Fruit fly (Drosophila melanogaster) whole organism, prepupa: ENCODE data around the gene Vps26.

ENCODE experiments used
- Blimp-1 ChIP-seq: fragments of 200-800 bp; sonication (Bioruptor generic); optimal IDR thresholded peaks from 3 replicates; lab custom pipeline; 2017; ENCODE audit warnings: missing biosample characterization, missing genetic modification characterization, mild to moderate bottlenecking, moderate library complexity, missing genetic modification reagents
- CG10631 ChIP-seq: fragments of 200-800 bp; sonication (Bioruptor generic); optimal IDR thresholded peaks from 2 replicates; lab custom pipeline; 2016; ENCODE audit warnings: missing biosample characterization, missing genetic modification characterization
- CG10669 ChIP-seq: fragments of 200-800 bp; sonication (Bioruptor generic); optimal IDR thresholded peaks from 3 replicates; lab custom pipeline; 2018; ENCODE audit warnings: missing biosample characterization, mild to moderate bottlenecking, missing genetic modification characterization, moderate library complexity
- CG11294 ChIP-seq: fragments of 200-800 bp; sonication (Bioruptor generic); IDR thresholded peaks from 2 replicates; pipeline ENCODE4 v1.3.6; 2022; ENCODE audit warnings: missing biosample characterization, missing genetic modification characterization
- CG11762 ChIP-seq: fragments of 200-800 bp; sonication (Bioruptor generic); optimal IDR thresholded peaks from 3 replicates; lab custom pipeline; 2016; ENCODE audit warnings: missing biosample characterization, missing genetic modification characterization; ENCODE audit not compliant: insufficient read depth
- CG11902 ChIP-seq: fragments of 200-800 bp; sonication (Bioruptor generic); optimal IDR thresholded peaks from 3 replicates; lab custom pipeline; 2016; ENCODE audit warnings: missing biosample characterization, missing genetic modification characterization
- CG15336 ChIP-seq: fragments of 200-800 bp; sonication (Bioruptor generic); IDR thresholded peaks from 2 replicates; pipeline ENCODE4 v1.3.6; 2022; ENCODE audit warnings: missing biosample characterization, missing genetic modification characterization
- CG1621 ChIP-seq: fragments of 200-800 bp; sonication (Bioruptor generic); optimal IDR thresholded peaks from 3 replicates; lab custom pipeline; 2018; ENCODE audit warnings: missing biosample characterization, mild to moderate bottlenecking, missing genetic modification characterization
- CG31627 ChIP-seq: fragments of 200-800 bp; sonication (Bioruptor generic); optimal IDR thresholded peaks from 3 replicates; lab custom pipeline; 2016; ENCODE audit warnings: missing biosample characterization, missing genetic modification characterization
- CG32006 ChIP-seq: fragments of 200-800 bp; sonication (Bioruptor generic); optimal IDR thresholded peaks from 3 replicates; lab custom pipeline; 2017; ENCODE audit warnings: missing biosample characterization, mild to moderate bottlenecking, missing genetic modification characterization
- CG34406 ChIP-seq: fragments of 200-800 bp; sonication (Bioruptor generic); optimal IDR thresholded peaks from 3 replicates; lab custom pipeline; 2016; ENCODE audit warnings: missing biosample characterization, missing genetic modification characterization
- CG3919 ChIP-seq: fragments of 200-800 bp; sonication (Bioruptor generic); optimal IDR thresholded peaks from 3 replicates; lab custom pipeline; 2016; ENCODE audit warnings: missing biosample characterization, missing genetic modification characterization
- CG6163 ChIP-seq: fragments of 200-800 bp; sonication (Bioruptor generic); IDR thresholded peaks from 3 replicates; pipeline ENCODE4 v1.3.6; 2022; ENCODE audit warnings: missing biosample characterization, missing genetic modification characterization
- CG6276 ChIP-seq: fragments of 200-800 bp; sonication (Bioruptor generic); optimal IDR thresholded peaks from 2 replicates; lab custom pipeline; 2017; ENCODE audit warnings: missing biosample characterization, mild to moderate bottlenecking, missing genetic modification characterization
- CG6792 ChIP-seq: fragments of 200-800 bp; sonication (Bioruptor generic); optimal IDR thresholded peaks from 3 replicates; lab custom pipeline; 2016; ENCODE audit warnings: missing biosample characterization, missing genetic modification characterization
- CG6808 ChIP-seq: fragments of 200-800 bp; sonication (Bioruptor generic); optimal IDR thresholded peaks from 3 replicates; lab custom pipeline; 2017; ENCODE audit warnings: missing biosample characterization, missing genetic modification characterization, mild to moderate bottlenecking, moderate library complexity, missing genetic modification reagents
- CG6854 ChIP-seq: fragments of 200-800 bp; sonication (Bioruptor generic); optimal IDR thresholded peaks from 2 replicates; lab custom pipeline; 2017; ENCODE audit warnings: missing biosample characterization, mild to moderate bottlenecking, missing genetic modification characterization
- CG7368 ChIP-seq: fragments of 200-800 bp; sonication (Bioruptor generic); optimal IDR thresholded peaks from 3 replicates; lab custom pipeline; 2016; ENCODE audit warnings: missing biosample characterization, missing genetic modification characterization
- CG8319 ChIP-seq: fragments of 200-800 bp; sonication (Bioruptor generic); optimal IDR thresholded peaks from 3 replicates; lab custom pipeline; 2016; ENCODE audit warnings: missing biosample characterization, missing genetic modification characterization
- CG9139 ChIP-seq: fragments of 200-800 bp; sonication (Bioruptor generic); optimal IDR thresholded peaks from 3 replicates; lab custom pipeline; 2017; ENCODE audit warnings: missing biosample characterization, mild to moderate bottlenecking, missing genetic modification characterization
- Eip78C ChIP-seq: fragments of 200-800 bp; sonication (Bioruptor generic); peaks from one replicate; lab custom pipeline; 2016; ENCODE audit warnings: missing biosample characterization, missing genetic modification characterization
- Ets96B ChIP-seq: fragments of 200-800 bp; optimal IDR thresholded peaks from 2 replicates; lab custom pipeline; 2019; ENCODE audit warnings: missing biosample characterization, mild to moderate bottlenecking, missing genetic modification characterization, moderate library complexity
- Gug ChIP-seq: fragments of 200-800 bp; sonication (Bioruptor generic); IDR thresholded peaks from 2 replicates; pipeline ENCODE4 v1.3.6; 2022; ENCODE audit warnings: missing biosample characterization, missing genetic modification characterization
- Hr39 ChIP-seq: fragments of 200-800 bp; sonication (Bioruptor generic); optimal IDR thresholded peaks from 2 replicates; lab custom pipeline; 2016; ENCODE audit warnings: missing biosample characterization, missing genetic modification characterization
- Hr4 ChIP-seq: fragments of 200-800 bp; sonication (Bioruptor generic); optimal IDR thresholded peaks from 3 replicates; lab custom pipeline; 2016; ENCODE audit warnings: missing biosample characterization, missing genetic modification characterization
- Lpt ChIP-seq: fragments of 200-800 bp; sonication (Bioruptor generic); optimal IDR thresholded peaks from 3 replicates; lab custom pipeline; 2016; ENCODE audit warnings: missing biosample characterization, missing genetic modification characterization
- OdsH ChIP-seq: fragments of 200-800 bp; sonication (Bioruptor generic); optimal IDR thresholded peaks from 3 replicates; lab custom pipeline; 2016; ENCODE audit warnings: missing biosample characterization, missing genetic modification characterization
- Sox102F ChIP-seq: fragments of 200-800 bp; sonication (Bioruptor generic); optimal IDR thresholded peaks from 2 replicates; lab custom pipeline; 2016; ENCODE audit warnings: missing biosample characterization, mild to moderate bottlenecking, missing genetic modification characterization
- Sox14 ChIP-seq: fragments of 200-800 bp; sonication (Bioruptor generic); optimal IDR thresholded peaks from 3 replicates; lab custom pipeline; 2016; ENCODE audit warnings: missing biosample characterization, missing genetic modification characterization
- Sox15 ChIP-seq: fragments of 200-800 bp; sonication (Bioruptor generic); optimal IDR thresholded peaks from 3 replicates; lab custom pipeline; 2016; ENCODE audit warnings: missing biosample characterization, missing genetic modification characterization
- achi ChIP-seq: fragments of 200-800 bp; sonication (Bioruptor generic); optimal IDR thresholded peaks from 3 replicates; lab custom pipeline; 2016; ENCODE audit warnings: missing biosample characterization, missing genetic modification characterization
- acj6 ChIP-seq: fragments of 200-800 bp; sonication (Bioruptor generic); optimal IDR thresholded peaks from 3 replicates; lab custom pipeline; 2016; ENCODE audit warnings: missing biosample characterization, missing genetic modification characterization
- cyc ChIP-seq: fragments of 200-800 bp; sonication (Bioruptor generic); optimal IDR thresholded peaks from 3 replicates; lab custom pipeline; 2016; ENCODE audit warnings: missing biosample characterization, missing genetic modification characterization
- dac ChIP-seq: fragments of 200-800 bp; sonication (Bioruptor generic); optimal IDR thresholded peaks from 2 replicates; lab custom pipeline; 2017; ENCODE audit warnings: missing biosample characterization, mild to moderate bottlenecking, missing genetic modification characterization
- dsx ChIP-seq: fragments of 200-800 bp; optimal IDR thresholded peaks from 3 replicates; lab custom pipeline; 2019; ENCODE audit warnings: missing biosample characterization, mild to moderate bottlenecking, missing genetic modification characterization, moderate library complexity; ENCODE audit not compliant: poor library complexity, severe bottlenecking
- eg ChIP-seq: fragments of 200-800 bp; sonication (Bioruptor generic); IDR thresholded peaks from 3 replicates; pipeline ENCODE4 v1.3.6; 2022; ENCODE audit warnings: missing biosample characterization, missing genetic modification characterization
- esn ChIP-seq: fragments of 200-800 bp; sonication (Bioruptor generic); optimal IDR thresholded peaks from 2 replicates; lab custom pipeline; 2016; ENCODE audit warnings: missing biosample characterization, mild to moderate bottlenecking, missing genetic modification characterization, moderate library complexity
- fd59A ChIP-seq: fragments of 200-800 bp; sonication (Bioruptor generic); optimal IDR thresholded peaks from 2 replicates; lab custom pipeline; 2017; ENCODE audit warnings: missing biosample characterization, mild to moderate bottlenecking, missing genetic modification characterization, missing genetic modification reagents
- fd85E ChIP-seq: fragments of 200-800 bp; sonication (Bioruptor generic); optimal IDR thresholded peaks from 3 replicates; lab custom pipeline; 2016; ENCODE audit warnings: missing biosample characterization, missing genetic modification characterization
- net ChIP-seq: fragments of 200-800 bp; sonication (Bioruptor generic); optimal IDR thresholded peaks from 3 replicates; lab custom pipeline; 2016; ENCODE audit warnings: missing biosample characterization, missing genetic modification characterization
- pdm3 ChIP-seq: fragments of 200-800 bp; sonication (Bioruptor generic); optimal IDR thresholded peaks from 3 replicates; lab custom pipeline; 2016; ENCODE audit warnings: missing biosample characterization, missing genetic modification characterization
- salr ChIP-seq, 2 experiments: fragments of 200-800 bp; sonication (Bioruptor generic); optimal IDR thresholded peaks; 3 replicates each; lab custom pipeline; 2016 to 2018; ENCODE audit warnings: missing biosample characterization in 2 of 2, missing genetic modification characterization in 2 of 2, mild to moderate bottlenecking in 1 of 2
- spab ChIP-seq: fragments of 200-800 bp; sonication (Bioruptor generic); optimal IDR thresholded peaks from 2 replicates; lab custom pipeline; 2017; ENCODE audit warnings: missing biosample characterization, mild to moderate bottlenecking, missing genetic modification characterization, missing genetic modification reagents
- ss ChIP-seq, 2 experiments: fragments of 200-800 bp; sonication (Bioruptor generic); optimal IDR thresholded peaks; 2 replicates in 1 of 2; 3 replicates in 1 of 2; lab custom pipeline; 2017 to 2018; ENCODE audit warnings: mild to moderate bottlenecking in 2 of 2, missing biosample characterization in 2 of 2, missing genetic modification characterization in 2 of 2, moderate library complexity in 1 of 2
- svp ChIP-seq: fragments of 200-800 bp; sonication (Bioruptor generic); peaks from one replicate; lab custom pipeline; 2016; ENCODE audit warnings: missing biosample characterization, missing genetic modification characterization
- vri ChIP-seq: fragments of 200-800 bp; sonication (Bioruptor generic); optimal IDR thresholded peaks from 3 replicates; lab custom pipeline; 2016; ENCODE audit warnings: missing biosample characterization, mild to moderate bottlenecking, missing genetic modification characterization

Vps26 gene

DNA sequence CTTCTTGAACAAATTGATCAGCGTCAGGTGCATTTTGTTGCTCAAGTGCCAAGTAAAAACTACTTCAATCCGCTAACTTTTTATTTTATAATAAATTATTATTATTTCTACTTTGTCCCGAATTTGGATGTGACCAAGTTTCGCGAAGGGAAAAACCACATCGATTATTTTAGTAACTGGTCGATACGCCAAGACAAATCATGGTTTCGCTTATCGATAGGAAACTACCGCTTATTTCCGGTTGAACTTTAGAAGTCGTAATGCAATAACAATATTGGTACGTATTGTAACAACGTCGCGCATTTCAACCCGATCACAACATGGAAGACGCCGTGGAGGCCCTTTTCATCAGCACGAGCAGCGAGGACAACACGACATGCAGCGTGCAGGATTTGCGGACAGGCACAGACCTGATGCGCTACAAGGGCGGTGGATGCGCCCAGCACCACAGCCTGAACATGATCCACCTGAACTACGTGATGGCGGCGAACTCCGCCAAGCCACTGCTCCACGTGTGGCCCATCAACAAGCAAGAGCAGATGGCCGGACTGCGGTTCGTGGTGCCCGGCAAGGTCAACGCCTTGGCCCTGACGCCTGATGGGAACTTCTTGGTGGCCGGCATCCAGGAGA, 3.6 kb downstream of the Vps26 start, which contains the start of the genes CG14817 and CG14805 (continued):
- peak; percentile 5 for TF ChIP-seq Ets96B (tag; lab: Kevin White, UChicago)
- no peak for TF ChIP-seq CG6808
- TF ChIP-seq Sox102F, result no peak
- TF ChIP-seq CG6163 (GFP tag; lab: Robert Waterston, UW), result peak; percentile 58
- TF ChIP-seq spab (GFP tag; lab: Kevin White, UChicago), result no peak
- TF ChIP-seq Sox15 (GFP tag; lab: Kevin White, UChicago), result no peak
- TF ChIP-seq fd85E (GFP tag; lab: Kevin White, UChicago), result no peak
- no peak for TF ChIP-seq CG11762 (GFP tag; lab: Kevin White, UChicago)
- TF ChIP-seq ss (GFP tag; optimal IDR thresholded peaks at IDR 0.05; lab: Kevin White, UChicago), result peak; percentile 62 to 82
- TF ChIP-seq Sox14 (GFP tag; lab: Kevin White, UChicago), result peak; percentile 53
- no peak for TF ChIP-seq OdsH (GFP tag; lab: Kevin White, UChicago)
- peak; percentile 91 for TF ChIP-seq CG6854
- no peak for TF ChIP-seq CG9139 (GFP tag; lab: Kevin White, UChicago)
- no peak for TF ChIP-seq CG7368 (GFP tag; lab: Kevin White, UChicago)
- peak; percentile 71 for TF ChIP-seq svp
- no peak for TF ChIP-seq vri (GFP tag; lab: Kevin White, UChicago)
- TF ChIP-seq CG3919, result no peak
- TF ChIP-seq CG10631 (GFP tag; lab: Kevin White, UChicago), result no peak
- TF ChIP-seq salr (GFP tag; optimal IDR thresholded peaks at IDR 0.05; lab: Kevin White, UChicago), result peak in 1 of 2 experiments; percentile 44
- no peak for TF ChIP-seq Blimp-1 (GFP tag; lab: Kevin White, UChicago)
- TF ChIP-seq CG1621, result peak; percentile 53
- no peak for TF ChIP-seq net (GFP tag; lab: Kevin White, UChicago)
- TF ChIP-seq pdm3 (GFP tag; lab: Kevin White, UChicago), result no peak
- TF ChIP-seq CG32006 (GFP tag; lab: Kevin White, UChicago), result no peak
- peak; percentile 88 for TF ChIP-seq Eip78C (GFP tag; lab: Kevin White, UChicago)

DNA sequence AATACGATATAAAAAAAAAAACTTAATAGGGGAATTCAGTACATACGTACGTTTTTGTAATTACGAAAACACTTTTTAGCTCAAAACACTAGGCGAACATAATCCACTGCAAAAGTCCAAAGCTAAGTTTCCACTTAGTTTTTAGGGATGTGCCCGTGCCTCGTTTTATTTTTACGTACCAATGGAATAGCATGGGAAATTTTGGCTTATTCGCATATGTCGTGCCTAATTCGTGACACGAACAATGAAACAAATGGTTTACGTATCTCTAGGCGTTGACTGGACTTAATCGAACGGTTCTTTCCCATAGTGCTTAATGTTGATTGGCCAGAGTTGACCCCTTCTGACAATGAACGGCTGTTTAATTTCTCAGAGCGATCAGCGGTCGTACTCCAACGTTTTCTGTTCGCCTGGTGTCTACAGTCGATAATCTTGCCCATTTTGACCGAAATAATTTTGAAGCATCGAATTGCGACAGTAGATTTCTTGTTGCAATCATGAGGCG, 6.0 kb downstream of the Vps26 start, which contains the start of gene CG14818:
Gene CG14818 (minus strand): TSS at position 169 of the 505 bp plus-strand sequence.
- TF ChIP-seq OdsH (GFP tag; lab: Kevin White, UChicago) (no peak), fd59A (no peak), CG34406 (GFP tag; lab: Kevin White, UChicago) (peak; percentile 41), Blimp-1 (GFP tag; lab: Kevin White, UChicago) (no peak), CG31627 (peak; percentile 71), ss (GFP tag; optimal IDR thresholded peaks at IDR 0.05; lab: Kevin White, UChicago) (peak in 1 of 2 experiments; percentile 25), CG6163 (GFP tag; lab: Robert Waterston, UW) (peak; percentile 66), spab (GFP tag; lab: Kevin White, UChicago) (no peak), CG6854 (peak; percentile 20), achi (peak; percentile 54), CG3919 (peak; percentile 65), CG1621 (peak; percentile 45), CG11902 (GFP tag; lab: Kevin White, UChicago) (no peak), CG7368 (GFP tag; lab: Kevin White, UChicago) (peak; percentile 18), CG8319 (no peak), CG10669 (no peak), CG6792 (GFP tag; lab: Kevin White, UChicago) (peak; percentile 35), CG15336 (GFP tag; lab: Robert Waterston, UW) (peak; percentile 53), Sox15 (GFP tag; lab: Kevin White, UChicago) (peak; percentile 63), acj6 (GFP tag; lab: Kevin White, UChicago) (peak; percentile 53), net (GFP tag; lab: Kevin White, UChicago) (peak; percentile 11), cyc (peak; percentile 63), CG11762 (GFP tag; lab: Kevin White, UChicago) (peak; percentile 35), Hr4 (GFP tag; lab: Kevin White, UChicago) (no peak), CG11294 (GFP tag; lab: Robert Waterston, UW) (0 out of 2 replicates have a peak, but pooled peaks have one; percentile 44), Sox14 (GFP tag; lab: Kevin White, UChicago) (peak; percentile 55), esn (GFP tag; lab: Kevin White, UChicago) (peak; percentile 69), dac (GFP tag; lab: Kevin White, UChicago) (peak; percentile 39), Gug (peak; percentile 42), CG9139 (GFP tag; lab: Kevin White, UChicago) (no peak), Eip78C (GFP tag; lab: Kevin White, UChicago) (peak; percentile 78), Hr39 (GFP tag; lab: Kevin White, UChicago) (peak; percentile 69), dsx (GFP tag; lab: Kevin White, UChicago) (peak; percentile 17), Lpt (GFP tag; lab: Kevin White, UChicago) (peak; percentile 42), eg (GFP tag; lab: Robert Waterston, UW) (peak; percentile 79), CG6276 (no peak), svp (peak; percentile 96)
